Worm (Caenorhabditis elegans) whole organism, midembryonic: Measurements from ENCODE around the gene Y7A5A.13.

Experiments
- T22C8.4 ChIP-seq: fragments of 200-800 bp; sonication (Bioruptor generic); IDR thresholded peaks from 2 replicates; pipeline ENCODE4 v1.3.6; 2022; ENCODE audit warnings: missing genetic modification characterization, missing compliant biosample characterization
- cog-1 ChIP-seq: sonication (generic microtip); optimal IDR thresholded peaks from 2 replicates; lab custom pipeline; 2016; ENCODE audit warnings: missing genetic modification characterization, missing compliant biosample characterization
- flt-1 ChIP-seq: fragments of 200-800 bp; sonication (Bioruptor generic); IDR thresholded peaks from 2 replicates; pipeline ENCODE4 v1.3.6; 2022; ENCODE audit warnings: missing genetic modification characterization, missing compliant biosample characterization
- klf-2 ChIP-seq: fragments of 200-800 bp; sonication (Bioruptor generic); conservative IDR thresholded peaks from 2 replicates; pipeline ENCODE4 v1.3.6; 2022; ENCODE audit warnings: missing genetic modification reagents, missing genetic modification characterization, missing compliant biosample characterization
- med-1 ChIP-seq: sonication (generic microtip); optimal IDR thresholded peaks from 2 replicates; lab custom pipeline; 2017; ENCODE audit warnings: missing genetic modification characterization, mild to moderate bottlenecking, missing compliant biosample characterization, antibody characterized with exemption, missing genetic modification reagents; ENCODE audit not compliant: insufficient read depth
- ref-1 ChIP-seq: fragments of 200-800 bp; sonication (Bioruptor generic); conservative IDR thresholded peaks from 2 replicates; pipeline ENCODE4 v1.3.6; 2022; ENCODE audit warnings: missing genetic modification reagents, missing genetic modification characterization, missing compliant biosample characterization
- tab-1 ChIP-seq: fragments of 200-800 bp; sonication (Bioruptor generic); IDR thresholded peaks from 2 replicates; pipeline ENCODE4 v1.3.6; 2022; ENCODE audit warnings: missing genetic modification characterization, missing compliant biosample characterization
- ztf-23 ChIP-seq: fragments of 200-800 bp; sonication (Bioruptor generic); IDR thresholded peaks from 2 replicates; pipeline ENCODE4 v1.3.6; 2022; ENCODE audit warnings: missing genetic modification reagents, missing genetic modification characterization, missing compliant biosample characterization
- ztf-29 ChIP-seq: fragments of 200-800 bp; sonication (Bioruptor generic); IDR thresholded peaks from 2 replicates; pipeline ENCODE4 v1.3.6; 2022; ENCODE audit warnings: missing genetic modification reagents, missing genetic modification characterization, missing compliant biosample characterization

The Y7A5A.13 gene

ce11 chrX:15771411-15771810 is 2.2 kb upstream of the Y7A5A.13 start, which contains the start of gene Y7A5A.1:
Y7A5A.1 (minus strand) TSS chrX:15771493.
- TF ChIP-seq cog-1 (tag; lab: Kevin White, UChicago) = no peak
- TF ChIP-seq ztf-29 (GFP tag; lab: Robert Waterston, UW) = no peak
- no peak for TF ChIP-seq med-1
- no peak for TF ChIP-seq tab-1
- no peak for TF ChIP-seq flt-1 (GFP tag; lab: Robert Waterston, UW)
- no peak for TF ChIP-seq T22C8.4 (GFP tag; lab: Robert Waterston, UW)
- no peak for TF ChIP-seq ref-1 (GFP tag; lab: Robert Waterston, UW)
- TF ChIP-seq klf-2 (GFP tag; lab: Robert Waterston, UW) = no peak
- TF ChIP-seq ztf-23 (GFP tag; lab: Robert Waterston, UW) = no peak

- TF ChIP-seq med-1 (no peak), cog-1 (tag; lab: Kevin White, UChicago) (no peak), ztf-23 (GFP tag; lab: Robert Waterston, UW) (no peak), klf-2 (GFP tag; lab: Robert Waterston, UW) (no peak), T22C8.4 (GFP tag; lab: Robert Waterston, UW) (no peak), flt-1 (GFP tag; lab: Robert Waterston, UW) (no peak), ztf-29 (GFP tag; lab: Robert Waterston, UW) (no peak), ref-1 (GFP tag; lab: Robert Waterston, UW) (no peak), tab-1 (no peak)
Measured at ce11 chrX:15772674-15773073, 984 bp upstream of the Y7A5A.13 start, which contains the start of gene Y7A5A.2. Y7A5A.2 (minus strand) TSS chrX:15772735.

DNA sequence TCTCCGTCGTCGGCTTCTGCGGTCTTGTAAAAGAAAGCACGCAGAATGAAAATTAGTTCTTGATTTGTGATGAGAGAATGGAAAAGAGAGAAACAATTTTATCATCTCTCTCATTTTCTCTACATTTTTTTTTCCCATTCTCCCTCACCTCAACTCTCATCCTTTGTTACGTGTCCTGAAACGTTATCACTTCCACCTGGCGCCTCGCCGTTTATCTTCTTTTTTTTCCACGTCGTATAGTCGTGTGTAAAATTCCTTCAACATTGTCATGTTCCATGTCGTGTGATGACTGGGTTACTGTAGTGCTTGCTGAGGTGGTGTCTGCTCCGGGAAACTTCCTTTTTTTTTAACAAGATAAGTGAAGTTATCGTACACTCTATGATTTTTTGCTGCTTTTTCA is 5.8 kb downstream of the Y7A5A.13 start:
- no peak for TF ChIP-seq cog-1 (tag; lab: Kevin White, UChicago)
- TF ChIP-seq flt-1 (GFP tag; lab: Robert Waterston, UW) = no peak
- no peak for TF ChIP-seq T22C8.4 (GFP tag; lab: Robert Waterston, UW)
- no peak for TF ChIP-seq klf-2 (GFP tag; lab: Robert Waterston, UW)
- no peak for TF ChIP-seq ref-1 (GFP tag; lab: Robert Waterston, UW)
- TF ChIP-seq med-1 = no peak
- TF ChIP-seq ztf-29 (GFP tag; lab: Robert Waterston, UW) = no peak
- TF ChIP-seq ztf-23 (GFP tag; lab: Robert Waterston, UW) = no peak
- no peak for TF ChIP-seq tab-1

DNA sequence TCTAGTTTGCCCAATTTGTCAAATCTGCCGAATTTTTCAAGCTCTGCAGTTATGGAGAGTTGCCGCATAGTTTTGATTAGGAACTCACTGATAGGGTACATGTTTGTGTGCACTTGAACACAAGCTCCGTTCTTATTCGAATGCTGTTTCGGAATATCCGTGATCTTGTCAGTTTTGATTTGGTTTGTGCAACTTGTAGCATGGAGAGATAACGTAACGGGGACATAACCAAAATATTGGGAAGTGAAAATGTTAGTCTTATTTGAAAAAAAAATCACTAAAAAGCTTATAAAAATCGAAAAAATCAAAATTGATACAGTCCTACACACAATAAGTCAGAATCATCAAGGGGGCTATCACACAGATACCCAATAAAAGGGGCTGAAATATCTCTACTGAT is 8.4 kb downstream of the Y7A5A.13 start, which contains the start of gene Y7A5A.24:
Gene Y7A5A.24, minus strand, starts transcription at position 101 of the 400 bp plus-strand sequence.
- TF ChIP-seq tab-1 (no peak), ztf-29 (GFP tag; lab: Robert Waterston, UW) (no peak), ztf-23 (GFP tag; lab: Robert Waterston, UW) (no peak), klf-2 (GFP tag; lab: Robert Waterston, UW) (no peak), flt-1 (GFP tag; lab: Robert Waterston, UW) (no peak), cog-1 (tag; lab: Kevin White, UChicago) (no peak), T22C8.4 (GFP tag; lab: Robert Waterston, UW) (no peak), ref-1 (GFP tag; lab: Robert Waterston, UW) (no peak), med-1 (no peak)

DNA sequence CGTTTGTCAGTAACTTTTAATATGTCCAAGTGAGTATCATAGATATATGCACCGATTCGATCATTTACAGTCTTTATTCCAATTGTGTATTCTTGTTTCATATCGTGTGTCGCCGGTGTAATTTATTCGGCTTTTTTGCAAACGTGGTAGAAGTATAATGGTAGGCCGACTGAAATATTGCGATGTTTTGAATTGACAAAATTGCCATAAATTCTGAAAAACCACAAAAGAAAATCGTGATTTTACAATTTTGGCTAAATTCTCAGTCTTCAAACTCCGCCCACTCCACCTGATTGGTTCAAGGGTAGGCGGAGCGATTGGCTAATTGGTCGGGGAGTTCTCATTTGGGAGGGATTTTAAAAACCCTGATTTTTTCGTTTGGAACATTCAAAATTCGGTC is 10.9 kb downstream of the Y7A5A.13 start, which contains the start of gene Y7A5A.3:
Gene Y7A5A.3, minus strand, starts transcription at position 101 of the 400 bp plus-strand sequence.
- TF ChIP-seq med-1 (no peak), ref-1 (GFP tag; lab: Robert Waterston, UW) (no peak), ztf-29 (GFP tag; lab: Robert Waterston, UW) (no peak), T22C8.4 (GFP tag; lab: Robert Waterston, UW) (no peak), flt-1 (GFP tag; lab: Robert Waterston, UW) (no peak), tab-1 (no peak), klf-2 (GFP tag; lab: Robert Waterston, UW) (no peak), ztf-23 (GFP tag; lab: Robert Waterston, UW) (no peak), cog-1 (tag; lab: Kevin White, UChicago) (no peak)

DNA sequence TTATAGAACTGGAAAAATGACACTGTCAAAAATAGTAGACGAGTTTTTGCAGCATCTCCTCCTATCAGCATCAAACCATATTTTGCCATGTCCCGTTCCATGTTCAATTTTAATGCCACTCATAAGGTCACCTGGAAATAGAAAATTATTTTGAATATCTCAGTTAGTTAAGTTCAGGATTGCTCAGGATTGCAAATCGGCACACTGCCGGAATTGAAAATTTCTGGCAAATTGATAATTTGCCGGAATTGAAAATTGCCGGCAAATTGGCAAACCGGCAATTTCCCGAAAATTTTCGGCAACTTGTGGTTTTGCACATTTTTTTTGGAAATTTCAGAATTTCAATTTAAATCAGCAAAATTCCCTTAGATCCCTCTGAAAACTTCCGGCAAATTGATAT is 13.1 kb downstream of the Y7A5A.13 start, which contains the start of gene Y7A5A.5:
Gene Y7A5A.5, minus strand, starts transcription at position 101 of the 400 bp plus-strand sequence.
- TF ChIP-seq tab-1 (no peak), cog-1 (tag; lab: Kevin White, UChicago) (no peak), T22C8.4 (GFP tag; lab: Robert Waterston, UW) (no peak), med-1 (no peak), ref-1 (GFP tag; lab: Robert Waterston, UW) (no peak)

DNA sequence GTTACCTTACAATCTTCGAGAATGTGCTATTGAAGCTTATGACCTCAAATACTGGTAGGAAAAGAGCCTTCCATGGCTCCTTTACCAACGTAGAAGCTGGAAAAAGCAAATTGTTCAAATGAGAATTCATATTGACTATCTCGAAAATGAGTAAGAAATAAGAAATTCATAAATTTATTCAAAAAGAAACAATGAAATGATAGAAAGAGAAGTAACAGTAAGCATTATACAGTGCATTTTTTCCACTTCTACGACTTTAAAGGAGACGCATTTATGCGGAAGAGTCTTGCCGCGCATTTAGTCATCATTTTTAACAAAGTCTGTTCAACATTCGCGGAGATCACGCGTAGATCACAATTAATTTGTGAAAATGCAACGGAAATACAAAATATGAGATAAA is 21.3 kb downstream of the Y7A5A.13 start, which contains the start of gene Y7A5A.10:
Gene Y7A5A.10, minus strand, starts transcription at position 101 of the 400 bp plus-strand sequence.
- no peak for TF ChIP-seq tab-1
- no peak for TF ChIP-seq klf-2 (GFP tag; lab: Robert Waterston, UW)
- no peak for TF ChIP-seq cog-1 (tag; lab: Kevin White, UChicago)
- TF ChIP-seq ref-1 (GFP tag; lab: Robert Waterston, UW) = no peak
- no peak for TF ChIP-seq T22C8.4 (GFP tag; lab: Robert Waterston, UW)
- TF ChIP-seq ztf-29 (GFP tag; lab: Robert Waterston, UW) = no peak
- TF ChIP-seq med-1 = no peak
- TF ChIP-seq ztf-23 (GFP tag; lab: Robert Waterston, UW) = no peak
- TF ChIP-seq flt-1 (GFP tag; lab: Robert Waterston, UW) = no peak

- TF ChIP-seq cog-1 (tag; lab: Kevin White, UChicago) (no peak), T22C8.4 (GFP tag; lab: Robert Waterston, UW) (no peak), med-1 (no peak), flt-1 (GFP tag; lab: Robert Waterston, UW) (no peak), tab-1 (no peak), ztf-23 (GFP tag; lab: Robert Waterston, UW) (no peak), klf-2 (GFP tag; lab: Robert Waterston, UW) (no peak), ref-1 (GFP tag; lab: Robert Waterston, UW) (no peak), ztf-29 (GFP tag; lab: Robert Waterston, UW) (no peak)
Measured at ce11 chrX:15796633-15797032, 23.0 kb downstream of the Y7A5A.13 start.

DNA sequence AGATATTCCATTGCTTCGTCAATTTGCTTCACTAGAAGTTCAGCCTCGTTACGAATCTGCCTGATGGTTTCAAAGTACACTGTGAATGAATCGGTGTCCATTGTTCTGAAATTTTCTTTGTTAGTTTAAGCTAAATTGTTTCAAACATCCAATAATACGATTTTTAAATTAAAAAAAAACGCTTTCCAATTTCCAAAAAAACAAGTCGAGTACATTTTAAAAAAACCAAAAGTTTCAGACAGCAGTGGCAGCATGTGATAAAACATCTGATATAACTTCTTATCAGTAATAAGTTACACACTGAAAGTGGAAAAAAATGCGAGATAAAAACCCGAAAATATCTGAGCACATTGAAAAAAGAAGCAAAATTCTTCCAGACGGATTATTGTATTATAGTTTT is 25.9 kb downstream of the Y7A5A.13 start, which contains the start of gene Y7A5A.6:
Gene Y7A5A.6, minus strand, starts transcription at position 101 of the 400 bp plus-strand sequence.
- TF ChIP-seq ref-1 (GFP tag; lab: Robert Waterston, UW) = no peak
- TF ChIP-seq T22C8.4 (GFP tag; lab: Robert Waterston, UW) = no peak
- TF ChIP-seq flt-1 (GFP tag; lab: Robert Waterston, UW) = no peak
- no peak for TF ChIP-seq med-1
- no peak for TF ChIP-seq klf-2 (GFP tag; lab: Robert Waterston, UW)
- no peak for TF ChIP-seq tab-1
- TF ChIP-seq cog-1 (tag; lab: Kevin White, UChicago) = no peak
- no peak for TF ChIP-seq ztf-23 (GFP tag; lab: Robert Waterston, UW)
- no peak for TF ChIP-seq ztf-29 (GFP tag; lab: Robert Waterston, UW)
